Worm (Caenorhabditis elegans) whole organism, L3 larva: Measurements from ENCODE around the gene ZC15.3.

Experiments used
- ama-1 ChIP-seq: fragments of 150-350 bp; optimal IDR thresholded peaks from 2 replicates; lab custom pipeline; 2018
- ceh-82 ChIP-seq: fragments of 150-350 bp; optimal IDR thresholded peaks from 2 replicates; lab custom pipeline; 2014; ENCODE audit warnings: missing biosample characterization, missing genetic modification characterization
- fkh-10 ChIP-seq: sonication (generic microtip); optimal IDR thresholded peaks from 2 replicates; lab custom pipeline; 2017; ENCODE audit warnings: missing biosample characterization, missing genetic modification reagents, missing genetic modification characterization
- lin-15B ChIP-seq: fragments of 150-350 bp; optimal IDR thresholded peaks from 2 replicates; lab custom pipeline; 2014; ENCODE audit warnings: missing biosample characterization, missing genetic modification characterization
- mml-1 ChIP-seq: fragments of 150-350 bp; sonication (generic microtip); optimal IDR thresholded peaks from 3 replicates; lab custom pipeline; 2014; ENCODE audit warnings: missing biosample characterization, missing genetic modification characterization
- nhr-11 ChIP-seq: fragments of 150-350 bp; optimal IDR thresholded peaks from 2 replicates; lab custom pipeline; 2014; ENCODE audit warnings: missing biosample characterization, missing genetic modification characterization
- nhr-25 ChIP-seq: sonication (generic microtip); optimal IDR thresholded peaks from 2 replicates; lab custom pipeline; 2017; ENCODE audit warnings: missing biosample characterization, missing genetic modification characterization
- nhr-76 ChIP-seq: fragments of 150-350 bp; sonication (generic microtip); optimal IDR thresholded peaks from 5 replicates; lab custom pipeline; 2014; ENCODE audit warnings: missing biosample characterization, missing genetic modification characterization
- nhr-77 ChIP-seq: fragments of 150-350 bp; optimal IDR thresholded peaks from 2 replicates; lab custom pipeline; 2014; ENCODE audit warnings: missing biosample characterization, missing genetic modification characterization
- pha-4 ChIP-seq: fragments of 150-350 bp; optimal IDR thresholded peaks from 2 replicates; lab custom pipeline; 2014; ENCODE audit warnings: missing biosample characterization, missing genetic modification reagents, missing genetic modification characterization
- snpc-4 ChIP-seq: fragments of 150-350 bp; optimal IDR thresholded peaks from 2 replicates; lab custom pipeline; 2014; ENCODE audit warnings: missing biosample characterization, missing genetic modification characterization
- unc-62 ChIP-seq: fragments of 150-350 bp; sonication (generic microtip); optimal IDR thresholded peaks from 4 replicates; lab custom pipeline; 2014; ENCODE audit warnings: missing biosample characterization, missing genetic modification reagents, missing genetic modification characterization
- zag-1 ChIP-seq: fragments of 150-350 bp; optimal IDR thresholded peaks from 2 replicates; lab custom pipeline; 2014; ENCODE audit warnings: missing biosample characterization, missing genetic modification characterization

DNA sequence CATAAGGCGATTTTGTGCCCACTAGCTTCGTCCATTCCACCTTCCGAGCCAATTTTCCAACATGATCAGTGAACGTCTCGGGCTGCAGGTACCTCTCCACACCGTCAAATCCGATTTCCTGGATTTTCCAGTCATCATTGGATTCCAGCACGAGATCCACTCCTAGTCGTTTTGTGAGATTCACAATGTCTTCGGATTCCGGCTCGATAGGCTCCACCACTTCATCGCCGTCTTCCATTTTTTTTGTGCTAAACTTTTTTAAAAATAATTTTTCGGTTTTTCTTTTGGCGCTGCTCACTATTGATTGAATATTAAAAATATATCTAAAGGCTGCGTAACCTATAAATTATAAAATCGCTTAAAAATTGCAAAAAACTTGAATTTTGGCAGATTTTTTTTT lies 36.4 kb upstream of the ZC15.3 start, which contains the start of gene mdt-17:
- TF ChIP-seq mml-1 = no peak
- TF ChIP-seq ceh-82 (tag; lab: Kevin White, UChicago) = no peak
- no peak for TF ChIP-seq ama-1 (lab: Kevin White, UChicago)
- TF ChIP-seq unc-62 (GFP tag; lab: Kevin White, UChicago) = no peak
- TF ChIP-seq nhr-11 (tag; lab: Kevin White, UChicago) = no peak
- TF ChIP-seq nhr-25 (tag; lab: Kevin White, UChicago) = no peak
- TF ChIP-seq nhr-76 (tag; lab: Kevin White, UChicago) = no peak
- TF ChIP-seq lin-15B = no peak
- TF ChIP-seq zag-1 (tag; lab: Kevin White, UChicago) = no peak
- TF ChIP-seq nhr-77 (tag; lab: Kevin White, UChicago) = no peak
- no peak for TF ChIP-seq snpc-4 (tag; lab: Kevin White, UChicago)
- no peak for TF ChIP-seq fkh-10 (GFP tag; lab: Kevin White, UChicago)
- TF ChIP-seq pha-4 (tag; lab: Kevin White, UChicago) = no peak
